Worm (Caenorhabditis elegans): ENCODE results near the gene twnk-1.

twnk-1 gene

DNA sequence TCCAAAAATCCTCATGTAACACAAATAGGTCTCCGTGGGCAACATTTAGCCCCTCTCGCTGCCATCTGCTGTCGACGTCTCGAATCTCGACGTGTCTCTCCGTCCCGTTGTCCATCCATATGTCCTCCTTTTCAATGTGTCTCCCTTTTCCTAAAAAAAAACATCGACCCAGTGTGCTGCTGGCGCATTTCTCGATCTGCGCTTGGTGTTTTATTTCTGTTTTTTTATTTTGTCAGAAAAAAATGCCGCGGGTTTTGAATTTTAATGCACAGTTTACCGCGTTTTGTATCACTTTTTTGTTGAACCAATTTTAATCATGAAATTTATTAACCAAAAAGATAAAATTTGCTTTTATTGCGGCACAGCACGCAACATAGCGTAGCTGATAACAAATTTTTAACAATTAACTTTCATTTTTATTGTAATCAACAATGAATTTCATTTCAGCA is 15.2 kb upstream of the twnk-1 start:
- TF ChIP-seq klf-2 (GFP tag; conservative IDR thresholded peaks at IDR 0.05) (no peak), tab-1 (GFP tag; IDR thresholded peaks at IDR 0.05) (peak; percentile 72; the same call in 1 of the 2 replicates), ztf-29 (GFP tag; IDR thresholded peaks at IDR 0.05) (no peak), cog-1 (tag; optimal IDR thresholded peaks at IDR 0.05) (peak; percentile 35), flt-1 (GFP tag; IDR thresholded peaks at IDR 0.05) (no peak; the same call in 1 of the 2 replicates), T22C8.4 (GFP tag; IDR thresholded peaks at IDR 0.05) (no peak), ztf-23 (GFP tag; IDR thresholded peaks at IDR 0.05) (0 out of 2 replicates have a peak, but pooled peaks have one; percentile 42), ref-1 (GFP tag; conservative IDR thresholded peaks at IDR 0.05) (no peak), med-1 (GFP tag; optimal IDR thresholded peaks at IDR 0.05; ENCODE audit: insufficient read depth) (no peak)

DNA sequence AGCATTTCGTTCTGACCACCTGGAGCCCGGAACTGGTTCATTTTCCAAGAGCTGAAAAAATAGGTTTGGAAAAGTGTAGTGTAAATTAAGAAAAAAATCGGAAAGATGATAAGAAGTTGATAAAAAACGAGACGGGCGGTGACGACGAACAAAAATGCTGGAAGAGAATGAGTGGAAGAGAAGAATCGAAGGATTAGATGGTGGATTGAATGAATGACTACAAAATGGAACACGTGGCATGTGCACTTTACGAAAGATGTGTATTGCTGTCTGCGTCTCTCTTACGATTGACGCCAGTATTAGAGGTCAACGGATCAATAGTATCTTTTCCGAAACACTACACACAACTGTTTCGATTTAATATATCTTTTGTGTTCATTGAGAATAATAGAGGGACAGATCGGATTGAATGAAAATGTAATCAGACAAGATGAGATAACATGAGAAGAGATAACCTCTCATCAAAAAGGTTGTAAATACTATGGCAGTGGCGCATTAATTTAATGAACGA is 10.3 kb upstream of the twnk-1 start, which contains the start of gene sft-4:
sft-4 (minus strand) TSS at position 51 of the 511 bp plus-strand sequence.
- TF ChIP-seq cog-1 (tag; optimal IDR thresholded peaks at IDR 0.05) = peak; percentile 62
- TF ChIP-seq med-1 (GFP tag; optimal IDR thresholded peaks at IDR 0.05; ENCODE audit: insufficient read depth) = no peak
- no peak for TF ChIP-seq flt-1 (GFP tag; IDR thresholded peaks at IDR 0.05)
- 0 out of 2 replicates have a peak, but pooled peaks have one; percentile 6 for TF ChIP-seq T22C8.4 (GFP tag; IDR thresholded peaks at IDR 0.05)

DNA sequence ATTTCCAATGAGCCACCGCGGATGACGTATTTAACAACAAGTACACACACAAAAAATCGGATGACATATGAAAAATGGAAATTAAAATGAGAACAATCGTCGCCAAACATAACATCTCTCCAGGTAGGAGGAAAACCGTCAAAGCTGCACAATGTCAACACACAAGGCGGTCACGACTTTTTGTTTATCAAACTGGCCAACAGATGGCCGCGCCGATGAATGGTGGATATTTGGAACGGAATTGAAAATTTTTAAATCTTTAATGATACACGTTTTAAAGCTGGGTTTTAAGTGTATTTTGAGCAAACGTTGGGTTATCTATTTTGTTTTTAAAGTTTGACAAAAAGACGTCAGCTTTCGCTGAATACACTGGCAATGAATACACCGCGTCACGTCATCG is 9.7 kb upstream of the twnk-1 start:
- no peak for TF ChIP-seq tab-1 (GFP tag; IDR thresholded peaks at IDR 0.05)
- no peak for TF ChIP-seq med-1 (GFP tag; optimal IDR thresholded peaks at IDR 0.05; ENCODE audit: insufficient read depth)
- TF ChIP-seq ref-1 (GFP tag; conservative IDR thresholded peaks at IDR 0.05) = no peak
- TF ChIP-seq flt-1 (GFP tag; IDR thresholded peaks at IDR 0.05) = no peak
- TF ChIP-seq cog-1 (tag; optimal IDR thresholded peaks at IDR 0.05) = no peak
- TF ChIP-seq ztf-29 (GFP tag; IDR thresholded peaks at IDR 0.05) = no peak
- TF ChIP-seq T22C8.4 (GFP tag; IDR thresholded peaks at IDR 0.05) = no peak
- TF ChIP-seq ztf-23 (GFP tag; IDR thresholded peaks at IDR 0.05) = no peak
- TF ChIP-seq klf-2 (GFP tag; conservative IDR thresholded peaks at IDR 0.05) = no peak

DNA sequence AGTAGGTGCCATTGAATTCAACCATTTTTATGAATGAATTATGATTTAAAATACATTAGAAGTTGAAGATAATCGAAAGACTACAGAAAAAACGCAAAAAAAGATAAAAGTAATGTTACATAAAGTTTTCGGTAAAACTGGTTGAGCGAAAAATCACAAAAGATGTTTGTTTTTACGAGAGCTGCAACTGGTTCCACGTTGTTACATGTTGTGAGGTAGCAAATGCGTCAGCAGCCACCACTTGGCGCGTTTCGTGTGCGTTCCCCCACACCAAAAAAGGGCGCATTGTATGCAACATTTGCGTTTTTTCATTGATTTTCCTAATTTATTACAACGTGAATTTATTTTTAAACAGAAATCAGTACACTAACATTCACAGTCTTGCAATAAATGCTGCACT is 8.9 kb upstream of the twnk-1 start, which contains the start of gene gakh-1:
gakh-1 (plus strand) TSS at position 347 of the 400 bp plus-strand sequence.
- no peak for TF ChIP-seq klf-2 (GFP tag; conservative IDR thresholded peaks at IDR 0.05)
- no peak for TF ChIP-seq ztf-29 (GFP tag; IDR thresholded peaks at IDR 0.05)
- no peak for TF ChIP-seq flt-1 (GFP tag; IDR thresholded peaks at IDR 0.05)
- TF ChIP-seq T22C8.4 (GFP tag; IDR thresholded peaks at IDR 0.05) = no peak
- TF ChIP-seq med-1 (GFP tag; optimal IDR thresholded peaks at IDR 0.05; ENCODE audit: insufficient read depth) = no peak
- TF ChIP-seq cog-1 (tag; optimal IDR thresholded peaks at IDR 0.05) = no peak
- no peak for TF ChIP-seq tab-1 (GFP tag; IDR thresholded peaks at IDR 0.05)
- no peak for TF ChIP-seq ref-1 (GFP tag; conservative IDR thresholded peaks at IDR 0.05)
- TF ChIP-seq ztf-23 (GFP tag; IDR thresholded peaks at IDR 0.05) = no peak

DNA sequence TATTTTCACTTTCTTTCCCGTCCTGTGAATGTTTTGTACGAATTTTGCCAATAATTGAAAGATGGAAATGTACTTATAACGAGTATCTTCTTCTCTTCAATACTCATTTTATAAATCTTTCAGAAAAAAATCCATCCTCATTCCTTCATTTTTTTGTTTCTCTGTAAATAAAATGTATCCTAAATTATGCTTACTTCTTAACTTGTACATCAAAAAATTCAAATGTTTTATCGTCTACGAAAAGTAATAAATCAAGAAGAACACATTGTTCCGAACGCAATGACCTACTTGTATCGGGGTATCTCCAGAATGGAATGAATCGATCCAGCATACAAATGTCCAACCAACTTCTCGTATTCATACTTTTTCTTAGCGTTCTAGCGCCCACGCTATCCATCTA is 4.8 kb upstream of the twnk-1 start, which contains the start of gene F46G11.6:
F46G11.6 (plus strand) TSS at position 301 of the 400 bp plus-strand sequence.
- TF ChIP-seq ref-1 (GFP tag; conservative IDR thresholded peaks at IDR 0.05) (no peak), med-1 (GFP tag; optimal IDR thresholded peaks at IDR 0.05; ENCODE audit: insufficient read depth) (no peak), flt-1 (GFP tag; IDR thresholded peaks at IDR 0.05) (no peak), ztf-23 (GFP tag; IDR thresholded peaks at IDR 0.05) (no peak), cog-1 (tag; optimal IDR thresholded peaks at IDR 0.05) (no peak)

DNA sequence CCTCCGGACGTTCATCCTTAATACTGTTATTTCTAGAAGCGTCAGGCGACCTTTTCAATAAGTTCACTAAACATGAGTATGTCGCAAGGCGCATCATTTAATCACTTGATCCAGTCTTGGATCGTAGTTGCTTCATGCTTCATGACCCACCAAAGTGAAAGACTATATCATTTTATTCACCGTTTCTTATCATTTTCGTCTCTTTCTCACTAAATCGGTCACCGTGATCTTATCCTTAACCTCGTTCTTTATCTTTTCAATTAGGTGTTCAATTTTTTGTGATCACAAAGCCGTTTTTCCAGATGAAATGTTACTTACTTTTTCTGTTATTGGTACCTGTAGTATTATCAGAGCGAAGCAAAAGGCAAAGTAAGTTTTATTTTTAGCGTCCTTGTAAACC is 3.2 kb upstream of the twnk-1 start, which contains the start of gene F46G11.2:
F46G11.2 (plus strand) TSS at position 301 of the 400 bp plus-strand sequence.
- TF ChIP-seq ztf-23 (GFP tag; IDR thresholded peaks at IDR 0.05) (no peak), ztf-29 (GFP tag; IDR thresholded peaks at IDR 0.05) (no peak), med-1 (GFP tag; optimal IDR thresholded peaks at IDR 0.05; ENCODE audit: insufficient read depth) (no peak)

DNA sequence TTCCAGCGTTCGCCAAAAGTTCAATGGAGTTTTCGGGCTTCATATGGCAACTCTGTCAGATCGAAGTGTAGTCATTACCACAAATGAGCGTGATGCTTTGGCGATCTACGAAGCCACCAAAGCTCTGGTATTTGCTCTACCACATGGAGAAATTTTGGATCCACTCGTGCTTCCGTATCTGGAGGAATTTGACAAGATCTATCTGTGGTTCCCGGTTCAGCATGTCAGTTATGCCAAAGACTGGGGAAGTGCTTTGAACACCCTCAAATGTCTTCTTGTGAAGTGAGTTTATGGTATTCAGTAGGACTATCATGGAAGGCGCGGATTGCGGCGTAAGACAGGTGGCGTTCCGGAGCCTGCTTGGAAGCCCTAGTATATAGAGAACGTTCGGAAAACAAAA is 3.4 kb downstream of the twnk-1 start:
- TF ChIP-seq flt-1 (GFP tag; IDR thresholded peaks at IDR 0.05) (no peak), klf-2 (GFP tag; conservative IDR thresholded peaks at IDR 0.05) (no peak), tab-1 (GFP tag; IDR thresholded peaks at IDR 0.05) (no peak), cog-1 (tag; optimal IDR thresholded peaks at IDR 0.05) (no peak), ref-1 (GFP tag; conservative IDR thresholded peaks at IDR 0.05) (no peak), ztf-29 (GFP tag; IDR thresholded peaks at IDR 0.05) (no peak), T22C8.4 (GFP tag; IDR thresholded peaks at IDR 0.05) (no peak), med-1 (GFP tag; optimal IDR thresholded peaks at IDR 0.05; ENCODE audit: insufficient read depth) (no peak), ztf-23 (GFP tag; IDR thresholded peaks at IDR 0.05) (no peak)

DNA sequence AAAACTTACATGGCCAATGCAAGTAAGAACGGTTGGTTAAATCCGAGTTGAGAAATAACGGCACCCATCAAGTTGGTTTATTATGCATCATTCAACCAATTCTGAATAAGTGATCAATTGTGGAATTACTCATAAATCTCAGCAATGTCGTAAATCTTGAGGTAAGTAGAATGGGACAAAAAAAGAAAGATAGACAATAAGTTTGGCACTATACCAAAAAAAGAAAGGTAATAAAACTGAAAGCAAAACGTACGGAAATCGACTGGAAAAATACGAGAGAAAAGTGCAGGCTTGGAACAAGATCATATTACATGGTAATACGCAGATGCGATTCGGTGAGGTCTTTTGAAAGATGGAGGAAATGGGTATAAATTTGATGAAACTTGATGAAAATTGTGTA is 7.7 kb downstream of the twnk-1 start, which contains the start of gene F46G11.4:
F46G11.4 (minus strand) TSS at position 101 of the 400 bp plus-strand sequence.
- TF ChIP-seq ztf-29 (GFP tag; IDR thresholded peaks at IDR 0.05) = no peak
- no peak for TF ChIP-seq klf-2 (GFP tag; conservative IDR thresholded peaks at IDR 0.05)
- TF ChIP-seq T22C8.4 (GFP tag; IDR thresholded peaks at IDR 0.05) = no peak
- TF ChIP-seq cog-1 (tag; optimal IDR thresholded peaks at IDR 0.05) = no peak
- TF ChIP-seq ztf-23 (GFP tag; IDR thresholded peaks at IDR 0.05) = no peak

DNA sequence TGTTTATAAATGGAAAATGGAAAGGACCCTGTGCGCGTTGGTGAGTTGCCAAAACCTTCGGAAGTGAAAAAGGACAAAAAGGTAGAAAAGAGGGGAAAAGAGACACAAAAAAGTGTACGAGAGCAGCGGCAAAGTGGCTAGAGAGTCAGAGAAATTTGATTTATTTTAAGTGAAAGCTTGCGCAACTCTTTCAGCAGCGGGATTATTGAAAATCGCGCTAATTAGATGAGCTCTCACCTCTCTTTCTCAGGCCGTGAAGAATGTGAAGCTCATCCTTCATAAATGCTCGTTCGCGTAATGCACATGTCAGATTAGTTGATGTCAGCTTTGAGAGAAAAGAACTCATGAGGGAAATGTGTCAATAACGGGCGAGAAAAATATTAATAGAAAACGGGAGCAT is 8.2 kb downstream of the twnk-1 start:
- TF ChIP-seq T22C8.4 (GFP tag; IDR thresholded peaks at IDR 0.05) (no peak), med-1 (GFP tag; optimal IDR thresholded peaks at IDR 0.05; ENCODE audit: insufficient read depth) (no peak), ztf-29 (GFP tag; IDR thresholded peaks at IDR 0.05) (no peak), flt-1 (GFP tag; IDR thresholded peaks at IDR 0.05) (no peak), klf-2 (GFP tag; conservative IDR thresholded peaks at IDR 0.05) (no peak), cog-1 (tag; optimal IDR thresholded peaks at IDR 0.05) (no peak), tab-1 (GFP tag; IDR thresholded peaks at IDR 0.05) (no peak), ztf-23 (GFP tag; IDR thresholded peaks at IDR 0.05) (no peak), ref-1 (GFP tag; conservative IDR thresholded peaks at IDR 0.05) (no peak)

DNA sequence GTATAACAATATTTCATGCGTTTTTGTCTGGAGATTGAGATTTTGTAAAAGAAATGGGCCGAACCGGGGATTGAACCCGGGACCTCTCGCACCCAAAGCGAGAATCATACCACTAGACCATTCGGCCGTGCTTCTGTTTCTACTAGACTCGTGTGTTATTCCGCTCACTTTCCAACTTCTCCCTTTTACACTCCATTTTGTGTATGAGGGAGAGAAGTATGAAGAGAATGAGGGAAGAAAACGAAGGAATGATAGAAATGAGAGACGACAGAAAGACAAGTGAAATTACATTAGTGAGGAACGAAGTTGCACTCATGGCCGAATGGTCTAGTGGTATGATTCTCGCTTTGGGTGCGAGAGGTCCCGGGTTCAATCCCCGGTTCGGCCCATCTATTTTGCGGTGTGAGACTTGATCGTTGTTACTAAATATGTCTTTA is 10.2 kb downstream of the twnk-1 start:
- TF ChIP-seq cog-1 (tag; optimal IDR thresholded peaks at IDR 0.05) (peak; percentile 90), ztf-23 (GFP tag; IDR thresholded peaks at IDR 0.05) (peak; percentile 93), med-1 (GFP tag; optimal IDR thresholded peaks at IDR 0.05; ENCODE audit: insufficient read depth) (peak; percentile 42), ref-1 (GFP tag; conservative IDR thresholded peaks at IDR 0.05) (peak; percentile 71), T22C8.4 (GFP tag; IDR thresholded peaks at IDR 0.05) (peak; percentile 66), ztf-29 (GFP tag; IDR thresholded peaks at IDR 0.05) (peak; percentile 77), flt-1 (GFP tag; IDR thresholded peaks at IDR 0.05) (peak; percentile 89), tab-1 (GFP tag; IDR thresholded peaks at IDR 0.05) (peak; percentile 88), klf-2 (GFP tag; conservative IDR thresholded peaks at IDR 0.05) (peak; percentile 93)
